Fruit fly (Drosophila melanogaster) whole organism, wandering third instar larva: ENCODE measurements around the gene Irk3.

Experiments used
- Abd-B ChIP-seq: fragments of >200 bp; optimal IDR thresholded peaks from 2 replicates; lab custom pipeline; 2017; ENCODE audit warnings: missing biosample characterization, missing genetic modification characterization
- CG32264 ChIP-seq: fragments of 200-800 bp; sonication (Bioruptor generic); optimal IDR thresholded peaks from 2 replicates; lab custom pipeline; 2016; ENCODE audit warnings: missing biosample characterization, missing genetic modification characterization
- CG9705 ChIP-seq: fragments of 200-800 bp; sonication (Bioruptor generic); optimal IDR thresholded peaks from 2 replicates; lab custom pipeline; 2018; ENCODE audit warnings: missing biosample characterization, mild to moderate bottlenecking, missing genetic modification characterization
- CrebA ChIP-seq: fragments of 200-800 bp; sonication (Bioruptor generic); optimal IDR thresholded peaks from 2 replicates; lab custom pipeline; 2016; ENCODE audit warnings: missing biosample characterization, mild to moderate bottlenecking, missing genetic modification characterization, borderline replicate concordance
- Dfd ChIP-seq: fragments of >200 bp; optimal IDR thresholded peaks from 2 replicates; lab custom pipeline; 2017; ENCODE audit warnings: missing biosample characterization, missing genetic modification characterization
- Dif ChIP-seq: fragments of 200-275, 200-300 bp; sonication (Bioruptor generic); optimal IDR thresholded peaks from 2 replicates; lab custom pipeline; 2018; ENCODE audit warnings: missing biosample characterization, missing genetic modification characterization; ENCODE audit not compliant: partially characterized antibody
- GATAd ChIP-seq: sonication (Bioruptor generic); optimal IDR thresholded peaks from 2 replicates; lab custom pipeline; 2016; ENCODE audit warnings: missing biosample characterization, missing genetic modification characterization
- HLH106 ChIP-seq: fragments of 200-800 bp; optimal IDR thresholded peaks from 3 replicates; lab custom pipeline; 2019; ENCODE audit warnings: missing biosample characterization, mild to moderate bottlenecking, missing genetic modification characterization, moderate library complexity
- Hnf4 ChIP-seq: fragments of 200-800 bp; sonication (Bioruptor generic); optimal IDR thresholded peaks from 2 replicates; lab custom pipeline; 2016; ENCODE audit warnings: missing biosample characterization, mild to moderate bottlenecking, missing genetic modification characterization
- Hr78 ChIP-seq: fragments of >200 bp; optimal IDR thresholded peaks from 2 replicates; lab custom pipeline; 2017; ENCODE audit warnings: missing biosample characterization, missing genetic modification characterization
- Hr83 ChIP-seq: fragments of 200-300 bp; sonication (Bioruptor generic); optimal IDR thresholded peaks from 2 replicates; lab custom pipeline; 2016; ENCODE audit warnings: missing biosample characterization, mild to moderate bottlenecking, missing genetic modification characterization, moderate library complexity; ENCODE audit not compliant: poor library complexity, severe bottlenecking
- Jra ChIP-seq: sonication (Bioruptor generic); optimal IDR thresholded peaks from 2 replicates; lab custom pipeline; 2016; ENCODE audit warnings: missing biosample characterization, missing genetic modification characterization
- Mio ChIP-seq: sonication (Bioruptor generic); optimal IDR thresholded peaks from 2 replicates; lab custom pipeline; 2016; ENCODE audit warnings: missing biosample characterization, missing genetic modification characterization
- Myc ChIP-seq: fragments of >200 bp; optimal IDR thresholded peaks from 2 replicates; lab custom pipeline; 2017
- N ChIP-seq: fragments of >200 bp; optimal IDR thresholded peaks from 2 replicates; lab custom pipeline; 2018; ENCODE audit warnings: missing biosample characterization, missing external identifiers, missing genetic modification characterization
- OdsH ChIP-seq: fragments of 200-800 bp; sonication (Bioruptor generic); optimal IDR thresholded peaks from 2 replicates; lab custom pipeline; 2016; ENCODE audit warnings: missing biosample characterization, mild to moderate bottlenecking, missing genetic modification characterization
- Rel ChIP-seq, 2 experiments: fragments of 200-800 bp; sonication (Bioruptor generic) in 1 of 2; optimal IDR thresholded peaks; 2 replicates in 1 of 2; 3 replicates in 1 of 2; lab custom pipeline; 2016 to 2019; ENCODE audit warnings: mild to moderate bottlenecking in 2 of 2, missing biosample characterization in 2 of 2, missing genetic modification characterization in 2 of 2, moderate library complexity in 1 of 2
- Sp1 ChIP-seq: fragments of 200-800 bp; sonication (Bioruptor generic); optimal IDR thresholded peaks from 3 replicates; lab custom pipeline; 2019; ENCODE audit warnings: missing biosample characterization, mild to moderate bottlenecking, missing genetic modification characterization, moderate library complexity
- Vsx2 ChIP-seq: fragments of 200-300, 225-300 bp; sonication (Bioruptor generic); optimal IDR thresholded peaks from 2 replicates; lab custom pipeline; 2018; ENCODE audit warnings: missing biosample characterization, missing genetic modification characterization; ENCODE audit not compliant: partially characterized antibody
- br ChIP-seq: fragments of 200-800 bp; sonication (Bioruptor generic); optimal IDR thresholded peaks from 2 replicates; lab custom pipeline; 2016; ENCODE audit warnings: missing biosample characterization, missing genetic modification characterization
- brk ChIP-seq: fragments of 200-800 bp; sonication (Bioruptor generic); optimal IDR thresholded peaks from 2 replicates; lab custom pipeline; 2016; ENCODE audit warnings: missing biosample characterization, mild to moderate bottlenecking, missing genetic modification characterization
- dl ChIP-seq, 2 experiments: fragments of 175-275, 200-275 bp in 1 of 2; fragments of 200-275 bp in 1 of 2; sonication (Bioruptor generic); optimal IDR thresholded peaks; lab custom pipeline; 2018; ENCODE audit warnings: mild to moderate bottlenecking in 2 of 2, missing biosample characterization in 2 of 2, missing genetic modification characterization in 2 of 2, moderate library complexity in 2 of 2; ENCODE audit not compliant: partially characterized antibody in 2 of 2, insufficient read depth in 1 of 2
- dmrt93B ChIP-seq: fragments of 200-800 bp; sonication (Bioruptor generic); optimal IDR thresholded peaks from 2 replicates; lab custom pipeline; 2018; ENCODE audit warnings: missing biosample characterization, mild to moderate bottlenecking, missing genetic modification characterization
- dsf ChIP-seq: sonication (Bioruptor generic); optimal IDR thresholded peaks from 2 replicates; lab custom pipeline; 2016; ENCODE audit warnings: missing biosample characterization, missing genetic modification characterization, borderline replicate concordance
- ey ChIP-seq: fragments of 200-800 bp; sonication (Bioruptor generic); optimal IDR thresholded peaks from 2 replicates; lab custom pipeline; 2016; ENCODE audit warnings: missing biosample characterization, missing genetic modification characterization
- foxo ChIP-seq, 2 experiments: fragments of 200-800 bp; sonication (Bioruptor generic); optimal IDR thresholded peaks; 2 replicates in 1 of 2; 3 replicates in 1 of 2; lab custom pipeline; 2016 to 2017; ENCODE audit warnings: missing biosample characterization in 2 of 2, missing genetic modification characterization in 2 of 2
- fru ChIP-seq: fragments of 200-800 bp; sonication (Bioruptor generic); optimal IDR thresholded peaks from 3 replicates; lab custom pipeline; 2016; ENCODE audit warnings: missing biosample characterization, mild to moderate bottlenecking, missing genetic modification characterization
- h ChIP-seq: fragments of 200-800 bp; sonication (Bioruptor generic); optimal IDR thresholded peaks from 3 replicates; lab custom pipeline; 2016; ENCODE audit warnings: missing biosample characterization, mild to moderate bottlenecking, missing genetic modification characterization
- jim ChIP-seq: fragments of 175-275, 200-325 bp; sonication (Bioruptor generic); optimal IDR thresholded peaks from 2 replicates; lab custom pipeline; 2016; ENCODE audit warnings: missing biosample characterization, mild to moderate bottlenecking, missing genetic modification characterization
- lola ChIP-seq: fragments of >200 bp; optimal IDR thresholded peaks from 2 replicates; lab custom pipeline; 2017; ENCODE audit warnings: missing biosample characterization, missing genetic modification characterization
- pan ChIP-seq: fragments of >200 bp; optimal IDR thresholded peaks from 2 replicates; lab custom pipeline; 2017
- psq ChIP-seq: fragments of 200-800 bp; sonication (Bioruptor generic); optimal IDR thresholded peaks from 3 replicates; lab custom pipeline; 2017; ENCODE audit warnings: missing biosample characterization, mild to moderate bottlenecking, missing genetic modification characterization, moderate library complexity
- rgr ChIP-seq: fragments of 200-800 bp; sonication (Bioruptor generic); optimal IDR thresholded peaks from 3 replicates; lab custom pipeline; 2016; ENCODE audit warnings: missing biosample characterization, mild to moderate bottlenecking, missing genetic modification characterization
- sage ChIP-seq: fragments of 200-800 bp; sonication (Bioruptor generic); optimal IDR thresholded peaks from 2 replicates; lab custom pipeline; 2016; ENCODE audit warnings: missing biosample characterization, mild to moderate bottlenecking, missing genetic modification characterization
- sv ChIP-seq: fragments of 200-800 bp; sonication (Bioruptor generic); optimal IDR thresholded peaks from 3 replicates; lab custom pipeline; 2016; ENCODE audit warnings: missing biosample characterization, missing genetic modification characterization
- tai ChIP-seq: sonication (Bioruptor generic); optimal IDR thresholded peaks from 2 replicates; lab custom pipeline; 2016; ENCODE audit warnings: missing biosample characterization, missing genetic modification characterization
- usp ChIP-seq: fragments of >200 bp; optimal IDR thresholded peaks from 2 replicates; lab custom pipeline; 2017; ENCODE audit warnings: missing biosample characterization, missing genetic modification characterization
- woc ChIP-seq: sonication (Bioruptor generic); optimal IDR thresholded peaks from 2 replicates; lab custom pipeline; 2016; ENCODE audit warnings: missing biosample characterization, mild to moderate bottlenecking, missing genetic modification characterization

Irk3 gene

dm6 chr2L:18687827-18688226, 25.7 kb downstream of the Irk3 start:
- TF ChIP-seq rgr (GFP tag; lab: Kevin White, UChicago) (no peak), psq (no peak), h (GFP tag; lab: Kevin White, UChicago) (no peak), HLH106 (tag; lab: Kevin White, UChicago) (no peak), ey (GFP tag; lab: Kevin White, UChicago) (no peak), Hr78 (no peak), brk (GFP tag; lab: Kevin White, UChicago) (no peak), sage (GFP tag; lab: Kevin White, UChicago) (no peak), dsf (GFP tag; lab: Kevin White, UChicago) (no peak), Myc (no peak)

dm6 chr2L:18681903-18682302, 31.6 kb downstream of the Irk3 start, which contains the start of gene tos:
Gene tos, minus strand, starts transcription at chr2L:18682075.
- TF ChIP-seq Myc (peak; percentile 14), Rel (GFP tag; optimal IDR thresholded peaks at IDR 0.05; lab: Kevin White, UChicago) (no peak), Rel (tag; optimal IDR thresholded peaks at IDR 0.05; lab: Kevin White, UChicago) (peak; percentile 7), dmrt93B (GFP tag; lab: Kevin White, UChicago) (no peak)
- TF ChIP-seq, all 38 proteins: peak for 2

DNA sequence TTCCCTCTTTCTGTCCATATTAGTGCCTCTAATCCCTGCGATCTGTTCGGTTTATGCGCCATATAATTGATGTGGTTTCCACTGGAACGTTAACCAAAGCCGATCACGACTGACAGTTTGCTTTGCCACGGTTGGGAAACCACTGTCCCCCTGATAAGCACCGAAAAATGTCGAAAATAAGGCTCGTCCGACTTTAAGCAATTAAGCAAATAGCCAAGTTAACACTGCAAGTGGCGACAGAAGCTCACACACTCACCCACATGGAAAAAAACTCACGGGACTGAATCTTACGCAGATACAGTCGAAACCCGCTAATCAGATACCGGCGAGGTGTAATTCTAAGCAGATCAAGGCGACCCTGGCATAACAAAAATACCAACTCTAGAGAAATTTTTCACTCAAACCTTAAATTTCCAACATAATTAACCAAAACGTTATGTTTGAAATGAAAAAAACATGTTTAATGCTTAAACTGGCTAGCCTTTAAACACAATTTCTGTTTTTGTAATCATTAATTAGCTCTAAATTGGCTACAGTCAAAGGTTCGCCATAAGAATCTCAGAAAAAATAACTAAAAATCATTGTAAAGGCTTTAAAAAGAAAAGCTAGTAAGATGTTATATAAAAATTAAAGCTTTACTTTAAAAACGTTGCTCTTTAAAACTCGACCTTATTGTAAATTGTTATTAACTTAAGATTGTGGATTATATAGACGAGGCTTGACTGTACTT, 35.5 kb downstream of the Irk3 start:
- TF ChIP-seq OdsH (GFP tag; lab: Kevin White, UChicago) = peak; percentile 62
- TF ChIP-seq Hr83 (GFP tag; lab: Kevin White, UChicago) = peak; percentile 67
- TF ChIP-seq br = peak; percentile 55
- peak; percentile 23 for TF ChIP-seq Vsx2
- TF ChIP-seq sage (GFP tag; lab: Kevin White, UChicago) = no peak
- peak; percentile 64 for TF ChIP-seq ey (GFP tag; lab: Kevin White, UChicago)
- TF ChIP-seq usp (GFP tag; lab: Kevin White, UChicago) = no peak
- TF ChIP-seq Jra (GFP tag; lab: Kevin White, UChicago) = peak; percentile 26
- no peak for TF ChIP-seq dsf (GFP tag; lab: Kevin White, UChicago)
- peak; percentile 61 for TF ChIP-seq psq
- no peak for TF ChIP-seq Hr78
- TF ChIP-seq CG9705 (GFP tag; lab: Kevin White, UChicago) = peak; percentile 44
- TF ChIP-seq lola (GFP tag; lab: Kevin White, UChicago) = no peak
- TF ChIP-seq Abd-B (GFP tag; lab: Kevin White, UChicago) = no peak
- TF ChIP-seq sv (GFP tag; lab: Kevin White, UChicago) = peak; percentile 18
- peak; percentile 77 for TF ChIP-seq HLH106 (tag; lab: Kevin White, UChicago)
- TF ChIP-seq Mio (GFP tag; lab: Kevin White, UChicago) = no peak
- no peak for TF ChIP-seq dl (GFP tag; optimal IDR thresholded peaks at IDR 0.05; lab: Kevin White, UChicago; ENCODE audit: insufficient read depth in 1 of 2, partially characterized antibody in 2 of 2)
- no peak for TF ChIP-seq jim (GFP tag; lab: Kevin White, UChicago)
- peak in 1 of 2 experiments; percentile 54 for TF ChIP-seq foxo (GFP tag; optimal IDR thresholded peaks at IDR 0.05; lab: Kevin White, UChicago)
- TF ChIP-seq GATAd = no peak
- peak; percentile 65 for TF ChIP-seq dmrt93B (GFP tag; lab: Kevin White, UChicago)
- no peak for TF ChIP-seq CG32264 (GFP tag; lab: Kevin White, UChicago)
- TF ChIP-seq rgr (GFP tag; lab: Kevin White, UChicago) = peak; percentile 68
- peak; percentile 77 for TF ChIP-seq woc (GFP tag; lab: Kevin White, UChicago)
- TF ChIP-seq Dif = no peak
- TF ChIP-seq Dfd (GFP tag; lab: Kevin White, UChicago) = no peak
- no peak for TF ChIP-seq Rel (GFP tag; optimal IDR thresholded peaks at IDR 0.05; lab: Kevin White, UChicago)
- peak; percentile 51 for TF ChIP-seq Rel (tag; optimal IDR thresholded peaks at IDR 0.05; lab: Kevin White, UChicago)
- no peak for TF ChIP-seq tai (GFP tag; lab: Kevin White, UChicago)
- peak; percentile 52 for TF ChIP-seq Hnf4 (GFP tag; lab: Kevin White, UChicago)
- no peak for TF ChIP-seq N (GFP tag; lab: Kevin White, UChicago)
- TF ChIP-seq Myc = no peak
- TF ChIP-seq fru (GFP tag; lab: Kevin White, UChicago) = peak; percentile 56
- TF ChIP-seq brk (GFP tag; lab: Kevin White, UChicago) = no peak
- TF ChIP-seq pan = no peak
- TF ChIP-seq CrebA = no peak
- TF ChIP-seq h (GFP tag; lab: Kevin White, UChicago) = no peak
- TF ChIP-seq Sp1 (GFP tag; lab: Kevin White, UChicago) = peak; percentile 70
- TF ChIP-seq, all 38 proteins: peak for 18
